Worm (Caenorhabditis elegans): Measurements from ENCODE around the gene K01A2.4.

Gene K01A2.4

ce11 chrII:347734-348133, 40.5 kb downstream of the K01A2.4 start, which contains the start of gene D1069.3:
Gene D1069.3, minus strand, starts transcription at chrII:347891.
- no peak for TF ChIP-seq daf-12 (tag; optimal IDR thresholded peaks at IDR 0.05)
- no peak for TF ChIP-seq tra-1 (GFP tag; IDR thresholded peaks at IDR 0.05)
- no peak for TF ChIP-seq mdt-29 (GFP tag; IDR thresholded peaks at IDR 0.05)
- TF ChIP-seq nhr-77 (tag; optimal IDR thresholded peaks at IDR 0.05): no peak
- TF ChIP-seq daf-19 (GFP tag; conservative IDR thresholded peaks at IDR 0.05): no peak
- no peak for TF ChIP-seq zfp-3 (GFP tag; conservative IDR thresholded peaks at IDR 0.05)
- peak; percentile 97 for TF ChIP-seq T20F7.1 (GFP tag; optimal IDR thresholded peaks at IDR 0.05)
- TF ChIP-seq dpl-1 (GFP tag; optimal IDR thresholded peaks at IDR 0.05): peak; percentile 23
- TF ChIP-seq rbr-2 (tag; optimal IDR thresholded peaks at IDR 0.05): no peak
- no peak for TF ChIP-seq jun-1 (tag; optimal IDR thresholded peaks at IDR 0.05)
- no peak for TF ChIP-seq ceh-32 (tag; optimal IDR thresholded peaks at IDR 0.05; ENCODE audit: poor library complexity)
- TF ChIP-seq fkh-10 (GFP tag; optimal IDR thresholded peaks at IDR 0.05): no peak
- TF ChIP-seq spr-1 (tag; optimal IDR thresholded peaks at IDR 0.05): no peak
- TF ChIP-seq daf-8 (GFP tag; IDR thresholded peaks at IDR 0.05): no peak
- no peak for TF ChIP-seq D1046.2 (GFP tag; IDR thresholded peaks at IDR 0.05)
- peak in 1 of 2 experiments; percentile 52 for TF ChIP-seq lsy-2 (tag; optimal IDR thresholded peaks at IDR 0.05)
- TF ChIP-seq nhr-25 (tag; optimal IDR thresholded peaks at IDR 0.05; ENCODE audit: borderline replicate concordance, insufficient read depth): no peak
- TF ChIP-seq ces-1 (GFP tag; optimal IDR thresholded peaks at IDR 0.05): peak; percentile 7
- no peak for TF ChIP-seq nhr-237 (tag; optimal IDR thresholded peaks at IDR 0.05)
- TF ChIP-seq duxl-1 (tag; optimal IDR thresholded peaks at IDR 0.05; ENCODE audit: poor library complexity): no peak
- TF ChIP-seq fos-1 (tag; optimal IDR thresholded peaks at IDR 0.05): no peak
- peak; percentile 99 for TF ChIP-seq Y48G9A.11 (GFP tag; IDR thresholded peaks at IDR 0.05)
- no peak for TF ChIP-seq lin-29 (GFP tag; IDR thresholded peaks at IDR 0.05)
- TF ChIP-seq unc-62 (GFP tag; optimal IDR thresholded peaks at IDR 0.05 in 1 of 2): no peak
- no peak for TF ChIP-seq unc-62 (tag; optimal IDR thresholded peaks at IDR 0.05)
- no peak for TF ChIP-seq Y75B8A.6 (GFP tag; IDR thresholded peaks at IDR 0.05)
- no peak for TF ChIP-seq ceh-20 (GFP tag; IDR thresholded peaks at IDR 0.05)
- no peak for TF ChIP-seq nhr-102 (tag; optimal IDR thresholded peaks at IDR 0.05)
- TF ChIP-seq set-16 (GFP tag; IDR thresholded peaks at IDR 0.05): no peak
- TF ChIP-seq sdz-12 (GFP tag; optimal IDR thresholded peaks at IDR 0.05): no peak
- TF ChIP-seq snpc-4 (tag; optimal IDR thresholded peaks at IDR 0.05): no peak

ce11 chrII:349749-350148, 42.5 kb downstream of the K01A2.4 start:
- no peak for TF ChIP-seq nhr-28 (tag; optimal IDR thresholded peaks at IDR 0.05)
- TF ChIP-seq ztf-7 (tag; optimal IDR thresholded peaks at IDR 0.05): no peak
- TF ChIP-seq unc-62 (GFP tag; optimal IDR thresholded peaks at IDR 0.05 in 1 of 2): peak in 1 of 2 experiments; percentile 22
- TF ChIP-seq unc-62 (tag; optimal IDR thresholded peaks at IDR 0.05): no peak
- no peak for TF ChIP-seq egl-43 (GFP tag; IDR thresholded peaks at IDR 0.05)
- no peak for TF ChIP-seq pha-4 (GFP tag; IDR thresholded peaks at IDR 0.05)
- no peak for TF ChIP-seq pha-4 (tag; optimal IDR thresholded peaks at IDR 0.05)

DNA sequence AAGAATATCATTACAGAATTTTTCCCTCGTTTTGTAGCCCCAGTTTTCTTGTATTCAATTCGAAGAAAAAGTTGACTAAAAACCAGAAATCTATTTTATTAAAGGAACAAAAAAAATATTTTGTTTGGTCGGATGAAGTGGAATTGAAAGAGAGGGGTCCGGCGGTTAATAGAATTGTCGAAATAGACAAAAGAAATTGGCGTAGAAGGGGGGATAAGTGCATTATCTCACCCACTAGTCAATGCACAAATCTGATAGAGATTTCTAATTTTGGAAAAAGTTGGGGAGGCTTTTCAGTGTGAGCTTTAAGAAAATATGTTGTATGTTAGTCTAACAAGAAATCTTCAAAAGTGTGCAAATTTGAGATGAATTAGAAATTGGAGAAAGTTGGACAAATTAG, 47.2 kb downstream of the K01A2.4 start:
- TF ChIP-seq F10B5.3 (tag; optimal IDR thresholded peaks at IDR 0.05) (no peak), ces-1 (GFP tag; optimal IDR thresholded peaks at IDR 0.05) (peak; percentile 80), dpl-1 (GFP tag; optimal IDR thresholded peaks at IDR 0.05) (no peak)

DNA sequence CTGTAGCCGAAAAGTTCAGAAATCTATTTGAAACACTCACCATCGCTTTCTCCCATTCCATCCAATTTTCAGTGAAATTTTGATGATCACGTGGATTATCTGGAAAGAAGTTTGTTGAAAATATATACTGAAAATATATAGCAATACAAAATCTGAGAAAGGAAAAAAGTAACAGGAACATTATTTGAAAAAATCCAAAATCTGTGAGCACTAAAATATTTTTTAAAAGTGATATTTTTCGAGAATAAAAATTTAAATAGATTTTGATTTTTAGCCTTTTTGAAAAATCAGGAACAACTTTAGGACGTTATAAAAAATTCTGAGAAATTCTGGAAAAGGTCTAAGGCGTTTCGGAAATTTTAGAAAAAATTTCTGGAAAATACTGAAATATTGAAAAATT, 49.7 kb downstream of the K01A2.4 start, which contains the start of gene dmsr-4:
Gene dmsr-4, minus strand, starts transcription at position 101 of the 400 bp plus-strand sequence.
- TF ChIP-seq aha-1 (tag): peak; percentile 46
- TF ChIP-seq F26F4.8 (GFP tag; conservative IDR thresholded peaks at IDR 0.05): no peak
